Fruit fly (Drosophila melanogaster) whole organism, embryonic: ENCODE data around the gene CG15337.

Experiments used
- Aef1 ChIP-seq: fragments of 200-800 bp; sonication (Bioruptor generic); IDR thresholded peaks from 3 replicates; pipeline ENCODE4 v1.3.6; 2022; ENCODE audit warnings: missing biosample characterization, missing genetic modification characterization
- Atf-2 ChIP-seq: fragments of 200-800 bp; sonication (Bioruptor generic); optimal IDR thresholded peaks from 2 replicates; lab custom pipeline; 2016; ENCODE audit warnings: missing biosample characterization, missing genetic modification characterization
- CG10431 ChIP-seq: fragments of 200-800 bp; sonication (Bioruptor generic); optimal IDR thresholded peaks from 3 replicates; lab custom pipeline; 2018; ENCODE audit warnings: missing biosample characterization, mild to moderate bottlenecking, missing genetic modification characterization
- CG11696 ChIP-seq: fragments of 200-800 bp; sonication (Bioruptor generic); IDR thresholded peaks from 2 replicates; pipeline ENCODE4 v1.3.6; 2022; ENCODE audit warnings: missing biosample characterization, missing genetic modification characterization
- CG13296 ChIP-seq: fragments of 200-800 bp; sonication (Bioruptor generic); optimal IDR thresholded peaks from 3 replicates; lab custom pipeline; 2018; ENCODE audit warnings: missing biosample characterization, mild to moderate bottlenecking, missing genetic modification characterization
- CG15011 ChIP-seq: fragments of 200-800 bp; sonication (Bioruptor generic); optimal IDR thresholded peaks from 3 replicates; lab custom pipeline; 2018; ENCODE audit warnings: missing biosample characterization, mild to moderate bottlenecking, missing genetic modification characterization
- CG15269 ChIP-seq: fragments of 200-800 bp; sonication (Bioruptor generic); optimal IDR thresholded peaks from 2 replicates; lab custom pipeline; 2018; ENCODE audit warnings: missing biosample characterization, mild to moderate bottlenecking, missing genetic modification characterization, moderate library complexity
- CG17385 ChIP-seq: fragments of 200-800 bp; sonication (Bioruptor generic); optimal IDR thresholded peaks from 3 replicates; lab custom pipeline; 2018; ENCODE audit warnings: missing biosample characterization, mild to moderate bottlenecking, missing genetic modification characterization
- CG2712 ChIP-seq: fragments of 200-800 bp; optimal IDR thresholded peaks from 3 replicates; lab custom pipeline; 2019; ENCODE audit warnings: missing biosample characterization, mild to moderate bottlenecking, missing genetic modification characterization, moderate library complexity
- CG2875 ChIP-seq: fragments of 200-800 bp; sonication (Bioruptor generic); optimal IDR thresholded peaks from 2 replicates; lab custom pipeline; 2017; ENCODE audit warnings: missing biosample characterization, mild to moderate bottlenecking, missing genetic modification characterization, missing genetic modification reagents
- CG34422 ChIP-seq: fragments of 200-800 bp; sonication (Bioruptor generic); IDR thresholded peaks from 3 replicates; pipeline ENCODE4 v1.3.6; 2022; ENCODE audit warnings: missing biosample characterization, missing genetic modification characterization
- CG4282 ChIP-seq: fragments of 200-800 bp; sonication (Bioruptor generic); optimal IDR thresholded peaks from 2 replicates; lab custom pipeline; 2016; ENCODE audit warnings: missing biosample characterization, missing genetic modification characterization
- CG4360 ChIP-seq: fragments of 200-800 bp; sonication (Bioruptor generic); IDR thresholded peaks from 2 replicates; pipeline ENCODE4 v1.3.6; 2022; ENCODE audit warnings: missing biosample characterization, missing genetic modification characterization
- CG6272 ChIP-seq: fragments of 200-800 bp; sonication (Bioruptor generic); IDR thresholded peaks from 2 replicates; pipeline ENCODE4 v1.3.6; 2022; ENCODE audit warnings: missing biosample characterization, missing genetic modification characterization
- CG7839 ChIP-seq: fragments of 200-800 bp; sonication (Bioruptor generic); optimal IDR thresholded peaks from 3 replicates; lab custom pipeline; 2018; ENCODE audit warnings: missing biosample characterization, mild to moderate bottlenecking, missing genetic modification characterization, moderate library complexity
- CG8765 ChIP-seq: fragments of 200-800 bp; sonication (Bioruptor generic); IDR thresholded peaks from 2 replicates; pipeline ENCODE4 v1.3.6; 2022; ENCODE audit warnings: missing biosample characterization, missing genetic modification characterization
- CG8924 ChIP-seq: fragments of 200-800 bp; optimal IDR thresholded peaks from 3 replicates; lab custom pipeline; 2019; ENCODE audit warnings: missing biosample characterization, mild to moderate bottlenecking, missing genetic modification characterization, moderate library complexity
- Camta ChIP-seq: fragments of 200-800 bp; sonication (Bioruptor generic); optimal IDR thresholded peaks from 2 replicates; lab custom pipeline; 2016; ENCODE audit warnings: missing biosample characterization, missing genetic modification characterization
- Dip3 ChIP-seq: fragments of 200-800 bp; sonication (Bioruptor generic); optimal IDR thresholded peaks from 3 replicates; lab custom pipeline; 2016; ENCODE audit warnings: missing biosample characterization, missing genetic modification characterization
- Doc3 ChIP-seq: fragments of 200-800 bp; sonication (Bioruptor generic); IDR thresholded peaks from 3 replicates; pipeline ENCODE4 v1.3.6; 2022; ENCODE audit warnings: missing biosample characterization, missing genetic modification characterization; ENCODE audit not compliant: partially characterized antibody
- Gsc ChIP-seq: fragments of 200-800 bp; sonication (Bioruptor generic); IDR thresholded peaks from 2 replicates; pipeline ENCODE4 v1.3.6; 2022; ENCODE audit warnings: missing biosample characterization, missing genetic modification characterization
- Optix ChIP-seq: fragments of 200-800 bp; sonication (Bioruptor generic); IDR thresholded peaks from 3 replicates; pipeline ENCODE4 v1.3.6; 2022; ENCODE audit warnings: missing biosample characterization, missing genetic modification characterization
- Rx ChIP-seq: fragments of 200-800 bp; sonication (Bioruptor generic); IDR thresholded peaks from 2 replicates; pipeline ENCODE4 v1.3.6; 2022; ENCODE audit warnings: missing biosample characterization, missing genetic modification characterization
- Scr ChIP-seq: fragments of 200-800 bp; sonication (Bioruptor generic); IDR thresholded peaks from 2 replicates; pipeline ENCODE4 v1.3.6; 2022; ENCODE audit warnings: missing biosample characterization, missing genetic modification characterization; ENCODE audit not compliant: partially characterized antibody
- Spps ChIP-seq: fragments of 200-800 bp; sonication (Bioruptor generic); optimal IDR thresholded peaks from 2 replicates; lab custom pipeline; 2018; ENCODE audit warnings: missing biosample characterization, mild to moderate bottlenecking, missing genetic modification characterization
- Taf1 ChIP-seq: fragments of 200-800 bp; sonication (Bioruptor generic); IDR thresholded peaks from 2 replicates; pipeline ENCODE4 v1.3.6; 2022; ENCODE audit warnings: missing biosample characterization, missing genetic modification characterization
- Trl ChIP-seq, 3 experiments: fragments of >200 bp in 2 of 3; fragments of 200-800 bp in 1 of 3; sonication (Bioruptor generic) in 1 of 3; optimal IDR thresholded peaks; 2 replicates in 1 of 3; 3 replicates in 2 of 3; lab custom pipeline; 2016 to 2017; ENCODE audit warnings: missing biosample characterization in 1 of 3, missing genetic modification characterization in 1 of 3
- YL-1 ChIP-seq: fragments of 200-800 bp; sonication (Bioruptor generic); optimal IDR thresholded peaks from 3 replicates; lab custom pipeline; 2017; ENCODE audit warnings: missing biosample characterization, mild to moderate bottlenecking, missing genetic modification characterization
- amos ChIP-seq: fragments of 200-800 bp; sonication (Bioruptor generic); IDR thresholded peaks from 2 replicates; pipeline ENCODE4 v1.3.6; 2022; ENCODE audit warnings: missing biosample characterization, missing genetic modification characterization; ENCODE audit not compliant: partially characterized antibody
- aop ChIP-seq: fragments of 200-800 bp; sonication (Bioruptor generic); IDR thresholded peaks from 2 replicates; pipeline ENCODE4 v1.3.6; 2022; ENCODE audit warnings: missing biosample characterization, missing genetic modification characterization
- ap ChIP-seq: fragments of 200-800 bp; sonication (Bioruptor generic); IDR thresholded peaks from 2 replicates; pipeline ENCODE4 v1.3.6; 2022; ENCODE audit warnings: missing biosample characterization, missing genetic modification characterization
- chinmo ChIP-seq: fragments of 200-800 bp; sonication (Bioruptor generic); IDR thresholded peaks from 4 replicates; pipeline ENCODE4 v1.3.6; 2022; ENCODE audit warnings: missing biosample characterization, missing genetic modification characterization; ENCODE audit not compliant: partially characterized antibody
- cwo ChIP-seq: fragments of 200-800 bp; sonication (Bioruptor generic); optimal IDR thresholded peaks from 3 replicates; lab custom pipeline; 2017; ENCODE audit warnings: missing biosample characterization, missing genetic modification characterization, mild to moderate bottlenecking, moderate library complexity, missing genetic modification reagents
- disco-r ChIP-seq: fragments of 200-800 bp; sonication (Bioruptor generic); optimal IDR thresholded peaks from 2 replicates; lab custom pipeline; 2016; ENCODE audit warnings: missing biosample characterization, missing genetic modification characterization
- dmrt99B ChIP-seq: fragments of 200-800 bp; sonication (Bioruptor generic); optimal IDR thresholded peaks from 2 replicates; lab custom pipeline; 2018; ENCODE audit warnings: missing biosample characterization, mild to moderate bottlenecking, missing genetic modification characterization, moderate library complexity
- esg ChIP-seq: fragments of 200-800 bp; sonication (Bioruptor generic); conservative IDR thresholded peaks from 2 replicates; pipeline ENCODE4 v1.3.6; 2022; ENCODE audit warnings: missing biosample characterization, missing genetic modification characterization
- gsb-n ChIP-seq: fragments of 200-800 bp; sonication (Bioruptor generic); optimal IDR thresholded peaks from 3 replicates; lab custom pipeline; 2018; ENCODE audit warnings: missing biosample characterization, mild to moderate bottlenecking, missing genetic modification characterization
- insv ChIP-seq, 2 experiments: fragments of 200-800 bp; sonication (Bioruptor generic); optimal IDR thresholded peaks; 3 replicates each; lab custom pipeline; 2016 to 2018; ENCODE audit warnings: missing biosample characterization in 2 of 2, missing genetic modification characterization in 2 of 2
- kni ChIP-seq: fragments of 200-800 bp; sonication (Bioruptor generic); optimal IDR thresholded peaks from 3 replicates; lab custom pipeline; 2017; ENCODE audit warnings: mild to moderate bottlenecking, missing biosample characterization, missing genetic modification reagents, missing genetic modification characterization
- knrl ChIP-seq: fragments of 200-800 bp; sonication (Bioruptor generic); IDR thresholded peaks from 3 replicates; pipeline ENCODE4 v1.3.6; 2022; ENCODE audit warnings: missing biosample characterization, missing genetic modification characterization; ENCODE audit not compliant: partially characterized antibody
- pnt ChIP-seq: fragments of 200-800 bp; sonication (Bioruptor generic); optimal IDR thresholded peaks from 3 replicates; lab custom pipeline; 2016; ENCODE audit warnings: missing biosample characterization, missing genetic modification characterization
- psq ChIP-seq: fragments of 200-800 bp; sonication (Bioruptor generic); optimal IDR thresholded peaks from 2 replicates; lab custom pipeline; 2017; ENCODE audit warnings: missing biosample characterization, missing genetic modification characterization
- sens ChIP-seq: fragments of 200-800 bp; sonication (Bioruptor generic); peaks from one replicate; lab custom pipeline; 2016; ENCODE audit warnings: missing biosample characterization, missing genetic modification characterization
- sqz ChIP-seq: fragments of 200-800 bp; sonication (Bioruptor generic); optimal IDR thresholded peaks from 3 replicates; lab custom pipeline; 2018; ENCODE audit warnings: missing biosample characterization, mild to moderate bottlenecking, missing genetic modification characterization
- sr ChIP-seq: fragments of 200-800 bp; sonication (Bioruptor generic); IDR thresholded peaks from 3 replicates; pipeline ENCODE4 v1.3.6; 2022; ENCODE audit warnings: missing biosample characterization, missing genetic modification characterization
- stc ChIP-seq: fragments of 200-800 bp; sonication (Bioruptor generic); IDR thresholded peaks from 2 replicates; pipeline ENCODE4 v1.3.6; 2022; ENCODE audit warnings: missing biosample characterization, missing genetic modification characterization
- tna ChIP-seq: fragments of 200-800 bp; sonication (Bioruptor generic); IDR thresholded peaks from 2 replicates; pipeline ENCODE4 v1.3.6; 2022; ENCODE audit warnings: missing biosample characterization, missing genetic modification characterization; ENCODE audit not compliant: partially characterized antibody
- ttk ChIP-seq: fragments of 200-800 bp; sonication (Bioruptor generic); IDR thresholded peaks from 2 replicates; pipeline ENCODE4 v2.1.2; 2022; ENCODE audit warnings: missing biosample characterization, missing genetic modification characterization
- z ChIP-seq: fragments of 200-800 bp; sonication (Bioruptor generic); IDR thresholded peaks from 3 replicates; pipeline ENCODE4 v1.3.6; 2022; ENCODE audit warnings: missing biosample characterization, missing genetic modification characterization

The CG15337 gene

DNA sequence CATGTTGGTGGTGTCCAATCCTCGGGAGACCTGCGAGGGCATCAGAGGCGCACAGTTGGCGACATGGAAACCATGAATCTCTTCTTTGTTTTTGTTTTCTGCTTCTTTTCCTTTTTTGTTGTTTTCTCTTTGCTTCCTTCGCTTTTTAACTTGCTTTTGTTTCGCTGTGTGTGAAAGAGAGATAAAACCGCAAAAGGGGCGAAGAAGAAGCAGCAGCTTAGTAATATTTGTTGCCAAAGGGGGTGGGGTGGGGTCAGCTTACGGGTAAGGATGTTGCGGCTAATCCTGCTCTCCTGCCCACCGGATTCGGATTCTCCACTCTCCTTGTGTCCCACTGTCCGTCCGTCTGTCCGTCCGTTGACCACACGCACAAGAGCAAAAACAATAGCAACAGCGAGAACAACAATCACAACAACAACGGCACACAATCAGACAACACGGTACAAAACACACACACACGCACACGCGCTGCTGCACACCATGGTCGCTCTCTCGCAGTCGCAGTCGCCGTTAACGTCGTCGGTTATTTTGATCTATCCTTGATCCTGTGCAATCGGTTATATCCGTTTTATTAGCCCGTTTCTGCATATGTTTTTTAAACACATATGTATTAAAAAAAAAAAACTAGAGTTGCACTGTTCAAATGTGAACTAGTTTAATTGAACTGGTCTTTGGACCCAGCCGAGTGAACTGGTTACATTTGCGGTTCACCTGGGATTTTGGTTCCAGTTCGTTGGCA lies 16.6 kb downstream of the CG15337 start (continued):
- TF ChIP-seq CG2875 (GFP tag; lab: Kevin White, UChicago), result no peak
- no peak for TF ChIP-seq sens (GFP tag; lab: Kevin White, UChicago)
- TF ChIP-seq pnt (GFP tag; lab: Kevin White, UChicago), result no peak
- TF ChIP-seq tna (GFP tag; lab: Robert Waterston, UW), result no peak
- no peak for TF ChIP-seq dmrt99B (tag; lab: Kevin White, UChicago)
- TF ChIP-seq Camta (GFP tag; lab: Kevin White, UChicago), result no peak
- no peak for TF ChIP-seq psq
- TF ChIP-seq disco-r, result no peak
- TF ChIP-seq Trl (optimal IDR thresholded peaks at IDR 0.05; lab: Kevin White, UChicago), result no peak
- TF ChIP-seq Trl (GFP tag; optimal IDR thresholded peaks at IDR 0.05; lab: Kevin White, UChicago), result no peak
- TF ChIP-seq sqz (GFP tag; lab: Kevin White, UChicago), result no peak
- TF ChIP-seq CG17385 (GFP tag; lab: Kevin White, UChicago), result peak; percentile 89
- no peak for TF ChIP-seq Rx
- TF ChIP-seq Taf1 (GFP tag; lab: Robert Waterston, UW), result no peak
- no peak for TF ChIP-seq cwo
- TF ChIP-seq Atf-2, result no peak
- no peak for TF ChIP-seq z (GFP tag; lab: Robert Waterston, UW)
- TF ChIP-seq Gsc (GFP tag; lab: Robert Waterston, UW), result no peak
- no peak for TF ChIP-seq CG8765 (GFP tag; lab: Robert Waterston, UW)
- no peak for TF ChIP-seq gsb-n (tag; lab: Kevin White, UChicago)
- no peak for TF ChIP-seq Spps (tag; lab: Kevin White, UChicago)
- no peak for TF ChIP-seq CG6272 (GFP tag; lab: Robert Waterston, UW)
- TF ChIP-seq Doc3, result no peak
- no peak for TF ChIP-seq esg (GFP tag; lab: Robert Waterston, UW)
- peak; percentile 41; the same call in 2 of the 3 replicates for TF ChIP-seq Aef1 (GFP tag; lab: Robert Waterston, UW)
- TF ChIP-seq sr (GFP tag; lab: Robert Waterston, UW), result no peak
- TF ChIP-seq insv (GFP tag; optimal IDR thresholded peaks at IDR 0.05; lab: Kevin White, UChicago), result no peak
- no peak for TF ChIP-seq CG2712 (tag; lab: Kevin White, UChicago)
- TF ChIP-seq CG34422, result peak; percentile 26; the same call in 1 of the 3 replicates
- TF ChIP-seq CG11696 (GFP tag; lab: Robert Waterston, UW), result no peak
- peak; percentile 29 for TF ChIP-seq YL-1 (GFP tag; lab: Kevin White, UChicago)
- 0 out of 4 replicates have a peak, but pooled peaks have one; percentile 41 for TF ChIP-seq chinmo (GFP tag; lab: Robert Waterston, UW)
- TF ChIP-seq knrl (GFP tag; lab: Robert Waterston, UW), result peak; percentile 55; the same call in 2 of the 3 replicates
- TF ChIP-seq CG13296 (GFP tag; lab: Kevin White, UChicago), result no peak
- no peak for TF ChIP-seq aop (GFP tag; lab: Robert Waterston, UW)
- no peak for TF ChIP-seq Dip3 (GFP tag; lab: Kevin White, UChicago)
- TF ChIP-seq ap (GFP tag; lab: Robert Waterston, UW), result no peak
- TF ChIP-seq Optix, result no peak
- no peak for TF ChIP-seq CG10431 (GFP tag; lab: Kevin White, UChicago)
- no peak for TF ChIP-seq CG4282 (GFP tag; lab: Kevin White, UChicago)
- TF ChIP-seq CG15269 (tag; lab: Kevin White, UChicago), result no peak
- peak; percentile 26 for TF ChIP-seq kni
- peak; percentile 5 for TF ChIP-seq CG8924 (tag; lab: Kevin White, UChicago)
- peak; percentile 43; the same call in 1 of the 2 replicates for TF ChIP-seq Scr
- no peak for TF ChIP-seq CG15011 (GFP tag; lab: Kevin White, UChicago)
- peak; percentile 86 for TF ChIP-seq CG4360 (GFP tag; lab: Robert Waterston, UW)
- TF ChIP-seq amos (GFP tag; lab: Robert Waterston, UW), result peak; percentile 45; the same call in 1 of the 2 replicates
- no peak for TF ChIP-seq stc
- TF ChIP-seq CG7839 (tag; lab: Kevin White, UChicago), result no peak
- TF ChIP-seq ttk (GFP tag; lab: Robert Waterston, UW), result no peak
